Fruit fly (Drosophila melanogaster) whole organism, embryonic: ENCODE results near the gene CG11353.

Experiments
- Atf3 ChIP-seq: fragments of 200-800 bp; sonication (Bioruptor generic); optimal IDR thresholded peaks from 3 replicates; lab custom pipeline; 2016; ENCODE audit warnings: missing biosample characterization, missing genetic modification characterization
- Bteb2 ChIP-seq: fragments of 200-800 bp; sonication (Bioruptor generic); optimal IDR thresholded peaks from 2 replicates; lab custom pipeline; 2016; ENCODE audit warnings: missing biosample characterization, missing genetic modification characterization
- C15 ChIP-seq: fragments of 200-800 bp; sonication (Bioruptor generic); IDR thresholded peaks from 3 replicates; pipeline ENCODE4 v1.3.6; 2022; ENCODE audit warnings: missing biosample characterization, missing genetic modification characterization
- CG10565 ChIP-seq: fragments of 200-800 bp; sonication (Bioruptor generic); optimal IDR thresholded peaks from 3 replicates; lab custom pipeline; 2016; ENCODE audit warnings: missing biosample characterization, mild to moderate bottlenecking, missing genetic modification characterization
- CG10959 ChIP-seq: fragments of 200-800 bp; sonication (Bioruptor generic); IDR thresholded peaks from 2 replicates; pipeline ENCODE4 v1.3.6; 2022; ENCODE audit warnings: missing biosample characterization, missing genetic modification characterization
- CG11560 ChIP-seq: fragments of 200-800 bp; sonication (Bioruptor generic); IDR thresholded peaks from 3 replicates; pipeline ENCODE4 v1.3.6; 2022; ENCODE audit warnings: missing biosample characterization, missing genetic modification characterization
- CG12071 ChIP-seq: fragments of 200-800 bp; sonication (Bioruptor generic); optimal IDR thresholded peaks from 3 replicates; lab custom pipeline; 2018; ENCODE audit warnings: missing biosample characterization, mild to moderate bottlenecking, missing genetic modification characterization
- CG12744 ChIP-seq: fragments of 200-800 bp; sonication (Bioruptor generic); optimal IDR thresholded peaks from 2 replicates; lab custom pipeline; 2016; ENCODE audit warnings: missing biosample characterization, missing genetic modification characterization
- CG13775 ChIP-seq: fragments of 200-800 bp; sonication (Bioruptor generic); optimal IDR thresholded peaks from 3 replicates; lab custom pipeline; 2017; ENCODE audit warnings: missing biosample characterization, mild to moderate bottlenecking, missing genetic modification characterization
- CG14860 ChIP-seq: fragments of 200-800 bp; sonication (Bioruptor generic); IDR thresholded peaks from 3 replicates; pipeline ENCODE4 v1.3.6; 2022; ENCODE audit warnings: missing biosample characterization, missing genetic modification characterization; ENCODE audit not compliant: partially characterized antibody
- CG16813 ChIP-seq: fragments of 200-800 bp; sonication (Bioruptor generic); IDR thresholded peaks from 3 replicates; pipeline ENCODE4 v1.3.6; 2022; ENCODE audit warnings: missing biosample characterization, missing genetic modification characterization; ENCODE audit not compliant: partially characterized antibody
- CG16863 ChIP-seq: fragments of 200-800 bp; sonication (Bioruptor generic); optimal IDR thresholded peaks from 3 replicates; lab custom pipeline; 2016; ENCODE audit warnings: missing biosample characterization, missing genetic modification characterization
- CG17568 ChIP-seq: fragments of 200-800 bp; sonication (Bioruptor generic); optimal IDR thresholded peaks from 2 replicates; lab custom pipeline; 2018; ENCODE audit warnings: missing biosample characterization, mild to moderate bottlenecking, missing genetic modification characterization, moderate library complexity
- CG17912 ChIP-seq: fragments of 200-800 bp; sonication (Bioruptor generic); optimal IDR thresholded peaks from 2 replicates; lab custom pipeline; 2018; ENCODE audit warnings: missing biosample characterization, mild to moderate bottlenecking, missing genetic modification characterization
- CG2202 ChIP-seq: fragments of 200-800 bp; sonication (Bioruptor generic); optimal IDR thresholded peaks from 2 replicates; lab custom pipeline; 2018; ENCODE audit warnings: missing biosample characterization, mild to moderate bottlenecking, missing genetic modification characterization
- CG30431 ChIP-seq: fragments of 200-800 bp; sonication (Bioruptor generic); optimal IDR thresholded peaks from 2 replicates; lab custom pipeline; 2017; ENCODE audit warnings: missing biosample characterization, missing genetic modification characterization
- CG3995 ChIP-seq: fragments of 200-800 bp; sonication (Bioruptor generic); optimal IDR thresholded peaks from 3 replicates; lab custom pipeline; 2016; ENCODE audit warnings: missing biosample characterization, missing genetic modification characterization
- Dip3 ChIP-seq: fragments of 200-800 bp; sonication (Bioruptor generic); optimal IDR thresholded peaks from 3 replicates; lab custom pipeline; 2016; ENCODE audit warnings: missing biosample characterization, missing genetic modification characterization
- Doc2 ChIP-seq: fragments of 200-800 bp; sonication (Bioruptor generic); IDR thresholded peaks from 2 replicates; pipeline ENCODE4 v1.3.6; 2022; ENCODE audit warnings: missing biosample characterization, missing genetic modification characterization
- Elba2 ChIP-seq: fragments of 200-800 bp; sonication (Bioruptor generic); optimal IDR thresholded peaks from 3 replicates; lab custom pipeline; 2016; ENCODE audit warnings: missing biosample characterization, missing genetic modification characterization
- Fer2 ChIP-seq: fragments of 200-800 bp; sonication (Bioruptor generic); optimal IDR thresholded peaks from 2 replicates; lab custom pipeline; 2018; ENCODE audit warnings: missing biosample characterization, mild to moderate bottlenecking, missing genetic modification characterization, moderate library complexity
- GATAe ChIP-seq: fragments of 200-800 bp; sonication (Bioruptor generic); conservative IDR thresholded peaks from 2 replicates; pipeline ENCODE4 v1.3.6; 2022; ENCODE audit warnings: missing biosample characterization, missing genetic modification characterization
- HLH4C ChIP-seq: fragments of 200-800 bp; sonication (Bioruptor generic); IDR thresholded peaks from 3 replicates; pipeline ENCODE4 v1.3.6; 2022; ENCODE audit warnings: missing biosample characterization, missing genetic modification characterization; ENCODE audit not compliant: partially characterized antibody
- HLH54F ChIP-seq: fragments of 200-800 bp; sonication (Bioruptor generic); optimal IDR thresholded peaks from 3 replicates; lab custom pipeline; 2016; ENCODE audit warnings: missing biosample characterization, missing genetic modification characterization
- NC2α ChIP-seq: fragments of 200-800 bp; sonication (Bioruptor generic); optimal IDR thresholded peaks from 2 replicates; lab custom pipeline; 2016; ENCODE audit warnings: missing biosample characterization, missing genetic modification characterization
- PHDP ChIP-seq: fragments of 200-800 bp; sonication (Bioruptor generic); optimal IDR thresholded peaks from 3 replicates; lab custom pipeline; 2018; ENCODE audit warnings: missing biosample characterization, mild to moderate bottlenecking, missing genetic modification characterization, moderate library complexity
- Scr ChIP-seq: fragments of 200-800 bp; sonication (Bioruptor generic); IDR thresholded peaks from 2 replicates; pipeline ENCODE4 v1.3.6; 2022; ENCODE audit warnings: missing biosample characterization, missing genetic modification characterization; ENCODE audit not compliant: partially characterized antibody
- Usf ChIP-seq: fragments of 200-800 bp; sonication (Bioruptor generic); optimal IDR thresholded peaks from 2 replicates; lab custom pipeline; 2017; ENCODE audit warnings: missing genotype, missing biosample characterization, missing genetic modification characterization
- abd-A ChIP-seq: fragments of 200-800 bp; sonication (Bioruptor generic); optimal IDR thresholded peaks from 3 replicates; lab custom pipeline; 2019; ENCODE audit warnings: missing biosample characterization, mild to moderate bottlenecking, missing genetic modification characterization, moderate library complexity
- ac ChIP-seq: fragments of 200-800 bp; sonication (Bioruptor generic); optimal IDR thresholded peaks from 3 replicates; lab custom pipeline; 2017; ENCODE audit warnings: missing biosample characterization, mild to moderate bottlenecking, missing genetic modification characterization
- btn ChIP-seq: fragments of 200-800 bp; sonication (Bioruptor generic); optimal IDR thresholded peaks from 2 replicates; lab custom pipeline; 2016; ENCODE audit warnings: missing biosample characterization, missing genetic modification characterization
- corto ChIP-seq: fragments of 200-800 bp; sonication (Bioruptor generic); optimal IDR thresholded peaks from 2 replicates; lab custom pipeline; 2016; ENCODE audit warnings: missing biosample characterization, mild to moderate bottlenecking, missing genetic modification characterization, moderate library complexity
- crol ChIP-seq: fragments of 200-800 bp; sonication (Bioruptor generic); IDR thresholded peaks from 2 replicates; pipeline ENCODE4 v1.3.6; 2022; ENCODE audit warnings: missing biosample characterization, missing genetic modification characterization
- dmrt99B ChIP-seq: fragments of 200-800 bp; sonication (Bioruptor generic); optimal IDR thresholded peaks from 2 replicates; lab custom pipeline; 2018; ENCODE audit warnings: missing biosample characterization, mild to moderate bottlenecking, missing genetic modification characterization, moderate library complexity
- ems ChIP-seq: fragments of 200-800 bp; sonication (Bioruptor generic); optimal IDR thresholded peaks from 3 replicates; lab custom pipeline; 2016; ENCODE audit warnings: missing biosample characterization, missing genetic modification characterization
- exex ChIP-seq: fragments of 200-800 bp; sonication (Bioruptor generic); optimal IDR thresholded peaks from 4 replicates; lab custom pipeline; 2018; ENCODE audit warnings: missing biosample characterization, mild to moderate bottlenecking, missing genetic modification characterization, moderate library complexity
- gfzf ChIP-seq: fragments of 200-800 bp; sonication (Bioruptor generic); optimal IDR thresholded peaks from 2 replicates; lab custom pipeline; 2016; ENCODE audit warnings: missing biosample characterization, mild to moderate bottlenecking, missing genetic modification characterization, moderate library complexity
- gsb ChIP-seq: fragments of 200-800 bp; sonication (Bioruptor generic); IDR thresholded peaks from 2 replicates; pipeline ENCODE4 v1.3.6; 2022; ENCODE audit warnings: missing biosample characterization, missing genetic modification characterization
- hbn ChIP-seq: fragments of 200-800 bp; sonication (Bioruptor generic); IDR thresholded peaks from 2 replicates; pipeline ENCODE4 v1.3.6; 2022; ENCODE audit warnings: missing biosample characterization, missing genetic modification characterization; ENCODE audit not compliant: partially characterized antibody
- ind ChIP-seq: fragments of 200-800 bp; sonication (Bioruptor generic); optimal IDR thresholded peaks from 3 replicates; lab custom pipeline; 2016; ENCODE audit warnings: missing biosample characterization, missing genetic modification characterization
- lab ChIP-seq: fragments of 200-800 bp; sonication (Bioruptor generic); optimal IDR thresholded peaks from 3 replicates; lab custom pipeline; 2017; ENCODE audit warnings: missing biosample characterization, missing genetic modification characterization, mild to moderate bottlenecking, moderate library complexity, missing genetic modification reagents
- nerfin-1 ChIP-seq: fragments of 200-800 bp; sonication (Bioruptor generic); optimal IDR thresholded peaks from 3 replicates; lab custom pipeline; 2019; ENCODE audit warnings: missing biosample characterization, mild to moderate bottlenecking, missing genetic modification characterization, moderate library complexity
- nerfin-2 ChIP-seq: fragments of 200-800 bp; sonication (Bioruptor generic); IDR thresholded peaks from 2 replicates; pipeline ENCODE4 v1.3.6; 2022; ENCODE audit warnings: missing biosample characterization, missing genetic modification characterization; ENCODE audit not compliant: partially characterized antibody
- nom ChIP-seq: fragments of 200-800 bp; sonication (Bioruptor generic); optimal IDR thresholded peaks from 2 replicates; lab custom pipeline; 2017; ENCODE audit warnings: missing biosample characterization, missing genetic modification characterization, mild to moderate bottlenecking, moderate library complexity, missing genetic modification reagents
- slbo ChIP-seq: fragments of 200-800 bp; sonication (Bioruptor generic); IDR thresholded peaks from 2 replicates; pipeline ENCODE4 v1.3.6; 2022; ENCODE audit warnings: missing biosample characterization, missing genetic modification characterization
- trem ChIP-seq: fragments of 200-800 bp; optimal IDR thresholded peaks from 3 replicates; lab custom pipeline; 2019; ENCODE audit warnings: missing biosample characterization, mild to moderate bottlenecking, missing genetic modification characterization, moderate library complexity
- ttk ChIP-seq: fragments of 200-800 bp; sonication (Bioruptor generic); IDR thresholded peaks from 2 replicates; pipeline ENCODE4 v2.1.2; 2022; ENCODE audit warnings: missing biosample characterization, missing genetic modification characterization
- unc-4 ChIP-seq: fragments of 200-800 bp; sonication (Bioruptor generic); IDR thresholded peaks from 2 replicates; pipeline ENCODE4 v1.3.6; 2022; ENCODE audit warnings: missing biosample characterization, missing genetic modification characterization; ENCODE audit not compliant: partially characterized antibody
- zen2 ChIP-seq: fragments of 200-800 bp; sonication (Bioruptor generic); IDR thresholded peaks from 3 replicates; pipeline ENCODE4 v1.3.6; 2022; ENCODE audit warnings: missing biosample characterization, missing genetic modification characterization; ENCODE audit not compliant: partially characterized antibody
- zf30C ChIP-seq: fragments of 200-800 bp; sonication (Bioruptor generic); optimal IDR thresholded peaks from 3 replicates; lab custom pipeline; 2018; ENCODE audit warnings: missing biosample characterization, mild to moderate bottlenecking, missing genetic modification characterization

CG11353 gene

DNA sequence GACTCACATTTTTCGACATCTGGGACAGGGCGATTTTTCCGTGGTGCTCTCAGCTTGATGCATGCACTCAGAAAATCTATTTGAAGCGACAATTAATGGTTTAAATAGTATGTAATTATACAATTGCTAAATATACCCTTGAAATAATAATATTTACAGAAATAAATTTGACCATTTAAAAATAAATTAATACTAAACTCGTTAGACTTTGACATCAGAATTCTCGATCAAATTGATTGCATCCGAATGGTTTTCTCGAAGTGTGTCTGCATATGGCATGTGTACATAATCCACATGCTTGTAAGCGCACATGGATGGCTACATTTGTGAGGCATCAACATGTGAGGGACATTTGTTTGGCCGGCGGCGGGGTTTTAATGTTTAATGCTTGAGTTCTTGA lies 13.7 kb downstream of the CG11353 start (continued):
- TF ChIP-seq CG13775 (peak; percentile 55), ttk (GFP tag; lab: Robert Waterston, UW) (peak; percentile 31; the same call in 1 of the 2 replicates), HLH4C (GFP tag; lab: Robert Waterston, UW) (no peak), CG12071 (GFP tag; lab: Kevin White, UChicago) (no peak), CG17912 (GFP tag; lab: Kevin White, UChicago) (no peak), nom (GFP tag; lab: Kevin White, UChicago) (peak; percentile 64), PHDP (tag; lab: Kevin White, UChicago) (peak; percentile 46), exex (tag; lab: Kevin White, UChicago) (no peak), lab (GFP tag; lab: Kevin White, UChicago) (peak; percentile 45), zf30C (GFP tag; lab: Kevin White, UChicago) (peak; percentile 87), gfzf (GFP tag; lab: Kevin White, UChicago) (no peak), Atf3 (GFP tag; lab: Kevin White, UChicago) (peak; percentile 14), abd-A (tag; lab: Kevin White, UChicago) (no peak), CG12744 (no peak), CG17568 (peak; percentile 54), Doc2 (GFP tag; lab: Robert Waterston, UW) (no peak), ac (GFP tag; lab: Kevin White, UChicago) (peak; percentile 55), CG16863 (no peak), gsb (GFP tag; lab: Robert Waterston, UW) (no peak), GATAe (GFP tag; lab: Robert Waterston, UW) (no peak), ind (GFP tag; lab: Kevin White, UChicago) (peak; percentile 28), CG2202 (tag; lab: Kevin White, UChicago) (peak; percentile 79), trem (peak; percentile 79), ems (GFP tag; lab: Kevin White, UChicago) (peak; percentile 9), Fer2 (tag; lab: Kevin White, UChicago) (no peak), CG10565 (GFP tag; lab: Kevin White, UChicago) (no peak), dmrt99B (tag; lab: Kevin White, UChicago) (peak; percentile 64), crol (GFP tag; lab: Robert Waterston, UW) (no peak), CG14860 (GFP tag; lab: Robert Waterston, UW) (no peak), zen2 (GFP tag; lab: Robert Waterston, UW) (no peak), CG11560 (tag; lab: Robert Waterston, UW) (0 out of 3 replicates have a peak, but pooled peaks have one; percentile 8), nerfin-1 (tag; lab: Kevin White, UChicago) (peak; percentile 63), CG16813 (GFP tag; lab: Robert Waterston, UW) (no peak), nerfin-2 (GFP tag; lab: Robert Waterston, UW) (no peak), Usf (GFP tag; lab: Kevin White, UChicago) (peak; percentile 14), corto (GFP tag; lab: Kevin White, UChicago) (no peak), CG30431 (peak; percentile 47), HLH54F (GFP tag; lab: Kevin White, UChicago) (no peak), Dip3 (GFP tag; lab: Kevin White, UChicago) (no peak), Elba2 (GFP tag; lab: Kevin White, UChicago) (no peak), slbo (GFP tag; lab: Robert Waterston, UW) (no peak), NC2α (GFP tag; lab: Kevin White, UChicago) (no peak), hbn (GFP tag; lab: Robert Waterston, UW) (no peak), C15 (GFP tag; lab: Robert Waterston, UW) (no peak), btn (GFP tag; lab: Kevin White, UChicago) (no peak), Scr (GFP tag; lab: Robert Waterston, UW) (no peak), unc-4 (GFP tag; lab: Robert Waterston, UW) (no peak), Bteb2 (GFP tag; lab: Kevin White, UChicago) (no peak), CG10959 (GFP tag; lab: Robert Waterston, UW) (peak; percentile 86), CG3995 (GFP tag; lab: Kevin White, UChicago) (no peak)
